In genomic region chr3R:19282240-19282639, dm6 we compare ENCODE assay signal across 1 fruit fly cellular context.
TF ChIP-seq lines count a peak whose summit lies in the region.

No protein-coding gene starts in this region.

TF ChIP-seq in whole organism, prepupa, 60 proteins besides CTCF, POLR2A, EP300 and RAD21 (continued from another document):
- TF ChIP-seq CG16779 (tag; optimal IDR thresholded peaks at IDR 0.05; lab: Kevin White, UChicago), result peak; percentile 14
- no peak for TF ChIP-seq Gug (GFP tag; IDR thresholded peaks at IDR 0.05; lab: Robert Waterston, UW)
- TF ChIP-seq vri (GFP tag; optimal IDR thresholded peaks at IDR 0.05; lab: Kevin White, UChicago), result peak; percentile 71
- no peak for TF ChIP-seq CG6854 (GFP tag; optimal IDR thresholded peaks at IDR 0.05; lab: Kevin White, UChicago)
- peak; percentile 71 for TF ChIP-seq fd59A (GFP tag; optimal IDR thresholded peaks at IDR 0.05; lab: Kevin White, UChicago)
- no peak for TF ChIP-seq CG6276 (GFP tag; optimal IDR thresholded peaks at IDR 0.05; lab: Kevin White, UChicago)
- peak; percentile 78 for TF ChIP-seq Met (GFP tag; optimal IDR thresholded peaks at IDR 0.05; lab: Kevin White, UChicago)
- peak; percentile 65 for TF ChIP-seq Sox14 (GFP tag; optimal IDR thresholded peaks at IDR 0.05; lab: Kevin White, UChicago)
- TF ChIP-seq CG8632 (GFP tag; optimal IDR thresholded peaks at IDR 0.05; lab: Kevin White, UChicago), result peak; percentile 54
- TF ChIP-seq CG31627 (GFP tag; optimal IDR thresholded peaks at IDR 0.05; lab: Kevin White, UChicago), result peak; percentile 73
- no peak for TF ChIP-seq CG8119 (GFP tag; IDR thresholded peaks at IDR 0.05; lab: Robert Waterston, UW)
- TF ChIP-seq CG1621 (tag; optimal IDR thresholded peaks at IDR 0.05; lab: Kevin White, UChicago), result peak; percentile 79
- peak; percentile 49 for TF ChIP-seq acj6 (GFP tag; optimal IDR thresholded peaks at IDR 0.05; lab: Kevin White, UChicago)
- peak; percentile 72 for TF ChIP-seq Hr39 (GFP tag; optimal IDR thresholded peaks at IDR 0.05; lab: Kevin White, UChicago)
- no peak for TF ChIP-seq fkh (GFP tag; optimal IDR thresholded peaks at IDR 0.05; lab: Kevin White, UChicago)
- peak; percentile 84 for TF ChIP-seq svp (GFP tag; lab: Kevin White, UChicago)
- TF ChIP-seq CG10631 (GFP tag; optimal IDR thresholded peaks at IDR 0.05; lab: Kevin White, UChicago), result peak; percentile 47
- TF ChIP-seq CG4318 (GFP tag; optimal IDR thresholded peaks at IDR 0.05; lab: Kevin White, UChicago), result no peak
- peak; percentile 10 for TF ChIP-seq CG7368 (GFP tag; optimal IDR thresholded peaks at IDR 0.05; lab: Kevin White, UChicago)
- TF ChIP-seq CG9139 (GFP tag; optimal IDR thresholded peaks at IDR 0.05; lab: Kevin White, UChicago), result peak; percentile 62
- TF ChIP-seq cyc (GFP tag; optimal IDR thresholded peaks at IDR 0.05; lab: Kevin White, UChicago), result peak; percentile 63
- peak; percentile 71 for TF ChIP-seq CG6792 (GFP tag; optimal IDR thresholded peaks at IDR 0.05; lab: Kevin White, UChicago)
- peak; percentile 43 for TF ChIP-seq Ets21C (GFP tag; optimal IDR thresholded peaks at IDR 0.05; lab: Kevin White, UChicago)
- no peak for TF ChIP-seq Hr4 (GFP tag; optimal IDR thresholded peaks at IDR 0.05; lab: Kevin White, UChicago)
- TF ChIP-seq CG11762 (GFP tag; optimal IDR thresholded peaks at IDR 0.05; lab: Kevin White, UChicago; ENCODE audit: insufficient read depth), result peak; percentile 22
- TF ChIP-seq CG3032 (tag; optimal IDR thresholded peaks at IDR 0.05; lab: Kevin White, UChicago), result peak; percentile 79
- peak; percentile 82 for TF ChIP-seq Ets96B (tag; optimal IDR thresholded peaks at IDR 0.05; lab: Kevin White, UChicago)
- TF ChIP-seq fd85E (GFP tag; optimal IDR thresholded peaks at IDR 0.05; lab: Kevin White, UChicago), result no peak
- peak; percentile 57 for TF ChIP-seq CG8319 (GFP tag; optimal IDR thresholded peaks at IDR 0.05; lab: Kevin White, UChicago)
- peak; percentile 65 for TF ChIP-seq pdm3 (GFP tag; optimal IDR thresholded peaks at IDR 0.05; lab: Kevin White, UChicago)
- no peak for TF ChIP-seq dac (GFP tag; optimal IDR thresholded peaks at IDR 0.05; lab: Kevin White, UChicago)
- TF ChIP-seq lz (GFP tag; optimal IDR thresholded peaks at IDR 0.05; lab: Kevin White, UChicago), result peak; percentile 56
- TF ChIP-seq dsx (GFP tag; optimal IDR thresholded peaks at IDR 0.05; lab: Kevin White, UChicago; ENCODE audit: poor library complexity, severe bottlenecking), result peak; percentile 73
- TF ChIP-seq Sox15 (GFP tag; optimal IDR thresholded peaks at IDR 0.05; lab: Kevin White, UChicago), result peak; percentile 7
- peak; percentile 66 for TF ChIP-seq OdsH (GFP tag; optimal IDR thresholded peaks at IDR 0.05; lab: Kevin White, UChicago)
